Fruit fly (Drosophila melanogaster) whole organism, embryonic: Measurements from ENCODE around the gene CheA29a.

Experiments used
- Atf-2 ChIP-seq: fragments of 200-800 bp; sonication (Bioruptor generic); optimal IDR thresholded peaks from 2 replicates; lab custom pipeline; 2016; ENCODE audit warnings: missing biosample characterization, missing genetic modification characterization
- B-H1 ChIP-seq: fragments of 200-800 bp; sonication (Bioruptor generic); IDR thresholded peaks from 3 replicates; pipeline ENCODE4 v1.3.6; 2022; ENCODE audit warnings: missing biosample characterization, missing genetic modification characterization
- CG10366 ChIP-seq: fragments of 200-800 bp; sonication (Bioruptor generic); IDR thresholded peaks from 2 replicates; pipeline ENCODE4 v1.3.6; 2022; ENCODE audit warnings: missing biosample characterization, missing genetic modification characterization
- CG11695 ChIP-seq: fragments of 200-800 bp; sonication (Bioruptor generic); IDR thresholded peaks from 3 replicates; pipeline ENCODE4 v1.3.6; 2022; ENCODE audit warnings: missing biosample characterization, missing genetic modification characterization
- CG12299 ChIP-seq: fragments of 200-800 bp; sonication (Bioruptor generic); optimal IDR thresholded peaks from 2 replicates; lab custom pipeline; 2018; ENCODE audit warnings: missing biosample characterization, mild to moderate bottlenecking, missing genetic modification characterization
- CG14710 ChIP-seq: fragments of 200-800 bp; sonication (Bioruptor generic); optimal IDR thresholded peaks from 3 replicates; lab custom pipeline; 2019; ENCODE audit warnings: missing biosample characterization, mild to moderate bottlenecking, missing genetic modification characterization, moderate library complexity
- CG15073 ChIP-seq: fragments of 200-800 bp; sonication (Bioruptor generic); optimal IDR thresholded peaks from 2 replicates; lab custom pipeline; 2016; ENCODE audit warnings: missing biosample characterization, missing genetic modification characterization
- CG1603 ChIP-seq: fragments of 200-800 bp; sonication (Bioruptor generic); optimal IDR thresholded peaks from 2 replicates; lab custom pipeline; 2019; ENCODE audit warnings: missing biosample characterization, mild to moderate bottlenecking, missing genetic modification characterization, moderate library complexity
- CG17186 ChIP-seq: fragments of 200-800 bp; sonication (Bioruptor generic); optimal IDR thresholded peaks from 3 replicates; lab custom pipeline; 2017; ENCODE audit warnings: missing biosample characterization, missing genetic modification reagents, missing genetic modification characterization
- CG17568 ChIP-seq: fragments of 200-800 bp; sonication (Bioruptor generic); optimal IDR thresholded peaks from 2 replicates; lab custom pipeline; 2018; ENCODE audit warnings: missing biosample characterization, mild to moderate bottlenecking, missing genetic modification characterization, moderate library complexity
- CG2116 ChIP-seq: fragments of 200-800 bp; sonication (Bioruptor generic); optimal IDR thresholded peaks from 3 replicates; lab custom pipeline; 2018; ENCODE audit warnings: missing biosample characterization, mild to moderate bottlenecking, missing genetic modification characterization
- CG2129 ChIP-seq: fragments of 200-800 bp; sonication (Bioruptor generic); IDR thresholded peaks from 2 replicates; pipeline ENCODE4 v1.3.6; 2022; ENCODE audit warnings: missing biosample characterization, missing genetic modification characterization; ENCODE audit not compliant: partially characterized antibody
- CG2678 ChIP-seq: fragments of 200-800 bp; sonication (Bioruptor generic); optimal IDR thresholded peaks from 3 replicates; lab custom pipeline; 2019; ENCODE audit warnings: missing biosample characterization, mild to moderate bottlenecking, missing genetic modification characterization, moderate library complexity
- CG31224 ChIP-seq: fragments of 200-800 bp; sonication (Bioruptor generic); IDR thresholded peaks from 2 replicates; pipeline ENCODE4 v1.3.6; 2022; ENCODE audit warnings: missing biosample characterization, missing genetic modification characterization
- CG34422 ChIP-seq: fragments of 200-800 bp; sonication (Bioruptor generic); IDR thresholded peaks from 3 replicates; pipeline ENCODE4 v1.3.6; 2022; ENCODE audit warnings: missing biosample characterization, missing genetic modification characterization
- CG3838 ChIP-seq: fragments of 200-800 bp; sonication (Bioruptor generic); optimal IDR thresholded peaks from 3 replicates; lab custom pipeline; 2016; ENCODE audit warnings: missing biosample characterization, missing genetic modification characterization
- CG4424 ChIP-seq: fragments of 200-800 bp; sonication (Bioruptor generic); optimal IDR thresholded peaks from 3 replicates; lab custom pipeline; 2016; ENCODE audit warnings: missing biosample characterization, missing genetic modification characterization
- CG5953 ChIP-seq: fragments of 200-800 bp; sonication (Bioruptor generic); IDR thresholded peaks from 2 replicates; pipeline ENCODE4 v1.3.6; 2022; ENCODE audit warnings: missing biosample characterization, missing genetic modification characterization
- CG6689 ChIP-seq: fragments of 200-800 bp; sonication (Bioruptor generic); IDR thresholded peaks from 2 replicates; pipeline ENCODE4 v1.3.6; 2022; ENCODE audit warnings: missing biosample characterization, missing genetic modification characterization
- CG6765 ChIP-seq: fragments of 200-800 bp; sonication (Bioruptor generic); optimal IDR thresholded peaks from 3 replicates; lab custom pipeline; 2017; ENCODE audit warnings: missing biosample characterization, mild to moderate bottlenecking, missing genetic modification characterization
- CG8944 ChIP-seq: fragments of 200-800 bp; sonication (Bioruptor generic); optimal IDR thresholded peaks from 3 replicates; lab custom pipeline; 2016; ENCODE audit warnings: missing biosample characterization, missing genetic modification characterization
- Camta ChIP-seq: fragments of 200-800 bp; sonication (Bioruptor generic); optimal IDR thresholded peaks from 2 replicates; lab custom pipeline; 2016; ENCODE audit warnings: missing biosample characterization, missing genetic modification characterization
- D19A ChIP-seq: fragments of 200-800 bp; optimal IDR thresholded peaks from 3 replicates; lab custom pipeline; 2019; ENCODE audit warnings: missing biosample characterization, mild to moderate bottlenecking, missing genetic modification characterization, moderate library complexity
- Dll ChIP-seq: fragments of 200-800 bp; sonication (Bioruptor generic); IDR thresholded peaks from 4 replicates; pipeline ENCODE4 v1.3.6; 2022; ENCODE audit warnings: missing biosample characterization, missing genetic modification characterization; ENCODE audit not compliant: partially characterized antibody
- Drgx ChIP-seq: fragments of 200-800 bp; sonication (Bioruptor generic); IDR thresholded peaks from 2 replicates; pipeline ENCODE4 v1.3.6; 2022; ENCODE audit warnings: missing biosample characterization, missing genetic modification characterization
- HLH4C ChIP-seq: fragments of 200-800 bp; sonication (Bioruptor generic); IDR thresholded peaks from 3 replicates; pipeline ENCODE4 v1.3.6; 2022; ENCODE audit warnings: missing biosample characterization, missing genetic modification characterization; ENCODE audit not compliant: partially characterized antibody
- Myb ChIP-seq: fragments of 200-800 bp; sonication (Bioruptor generic); optimal IDR thresholded peaks from 2 replicates; lab custom pipeline; 2016; ENCODE audit warnings: missing biosample characterization, missing genetic modification characterization
- NfI ChIP-seq: fragments of 200-800 bp; sonication (Bioruptor generic); optimal IDR thresholded peaks from 3 replicates; lab custom pipeline; 2018; ENCODE audit warnings: missing biosample characterization, mild to moderate bottlenecking, missing genetic modification characterization, moderate library complexity
- PHDP ChIP-seq: fragments of 200-800 bp; sonication (Bioruptor generic); optimal IDR thresholded peaks from 3 replicates; lab custom pipeline; 2018; ENCODE audit warnings: missing biosample characterization, mild to moderate bottlenecking, missing genetic modification characterization, moderate library complexity
- Sin3A ChIP-seq: fragments of >200 bp; optimal IDR thresholded peaks from 2 replicates; lab custom pipeline; 2018
- Sry-δ ChIP-seq: fragments of 200-800 bp; sonication (Bioruptor generic); optimal IDR thresholded peaks from 2 replicates; lab custom pipeline; 2016; ENCODE audit warnings: missing biosample characterization, missing genetic modification characterization
- Trl ChIP-seq, 3 experiments: fragments of >200 bp in 2 of 3; fragments of 200-800 bp in 1 of 3; sonication (Bioruptor generic) in 1 of 3; optimal IDR thresholded peaks; 2 replicates in 1 of 3; 3 replicates in 2 of 3; lab custom pipeline; 2016 to 2017; ENCODE audit warnings: missing biosample characterization in 1 of 3, missing genetic modification characterization in 1 of 3
- ap ChIP-seq: fragments of 200-800 bp; sonication (Bioruptor generic); IDR thresholded peaks from 2 replicates; pipeline ENCODE4 v1.3.6; 2022; ENCODE audit warnings: missing biosample characterization, missing genetic modification characterization
- ash1 ChIP-seq: fragments of 200-800 bp; sonication (Bioruptor generic); optimal IDR thresholded peaks from 2 replicates; lab custom pipeline; 2018; ENCODE audit warnings: missing biosample characterization, mild to moderate bottlenecking, missing genetic modification characterization
- ci ChIP-seq: fragments of 200-800 bp; sonication (Bioruptor generic); IDR thresholded peaks from 3 replicates; pipeline ENCODE4 v1.3.6; 2022; ENCODE audit warnings: missing biosample characterization, missing genetic modification characterization
- crol ChIP-seq: fragments of 200-800 bp; sonication (Bioruptor generic); IDR thresholded peaks from 2 replicates; pipeline ENCODE4 v1.3.6; 2022; ENCODE audit warnings: missing biosample characterization, missing genetic modification characterization
- dpn ChIP-seq, 2 experiments: fragments of 200-800 bp; sonication (Bioruptor generic); optimal IDR thresholded peaks; 3 replicates each; lab custom pipeline; 2016; ENCODE audit warnings: missing biosample characterization in 2 of 2, missing genetic modification characterization in 2 of 2
- gce ChIP-seq: fragments of 200-800 bp; sonication (Bioruptor generic); IDR thresholded peaks from 3 replicates; pipeline ENCODE4 v1.3.6; 2022; ENCODE audit warnings: missing biosample characterization, missing genetic modification characterization
- gem ChIP-seq: fragments of 200-800 bp; sonication (Bioruptor generic); optimal IDR thresholded peaks from 2 replicates; lab custom pipeline; 2019; ENCODE audit warnings: missing biosample characterization, mild to moderate bottlenecking, missing genetic modification characterization, moderate library complexity
- gfzf ChIP-seq: fragments of 200-800 bp; sonication (Bioruptor generic); optimal IDR thresholded peaks from 2 replicates; lab custom pipeline; 2016; ENCODE audit warnings: missing biosample characterization, mild to moderate bottlenecking, missing genetic modification characterization, moderate library complexity
- gro ChIP-seq: fragments of 200-800 bp; sonication (Bioruptor generic); optimal IDR thresholded peaks from 2 replicates; lab custom pipeline; 2016; ENCODE audit warnings: missing biosample characterization, missing genetic modification characterization
- gsb ChIP-seq: fragments of 200-800 bp; sonication (Bioruptor generic); IDR thresholded peaks from 2 replicates; pipeline ENCODE4 v1.3.6; 2022; ENCODE audit warnings: missing biosample characterization, missing genetic modification characterization
- mirr ChIP-seq: fragments of 200-800 bp; sonication (Bioruptor generic); optimal IDR thresholded peaks from 3 replicates; lab custom pipeline; 2018; ENCODE audit warnings: missing biosample characterization, mild to moderate bottlenecking, missing genetic modification characterization
- tio ChIP-seq: fragments of 200-800 bp; sonication (Bioruptor generic); optimal IDR thresholded peaks from 2 replicates; lab custom pipeline; 2017; ENCODE audit warnings: missing biosample characterization, missing genetic modification characterization, inconsistent platforms
- tna ChIP-seq: fragments of 200-800 bp; sonication (Bioruptor generic); IDR thresholded peaks from 2 replicates; pipeline ENCODE4 v1.3.6; 2022; ENCODE audit warnings: missing biosample characterization, missing genetic modification characterization; ENCODE audit not compliant: partially characterized antibody
- vfl ChIP-seq: fragments of 200-800 bp; sonication (Bioruptor generic); optimal IDR thresholded peaks from 2 replicates; lab custom pipeline; 2016; ENCODE audit warnings: missing biosample characterization, missing genetic modification characterization
- vvl ChIP-seq: fragments of 200-800 bp; sonication (Bioruptor generic); IDR thresholded peaks from 2 replicates; pipeline ENCODE4 v1.3.6; 2022; ENCODE audit warnings: missing biosample characterization, missing genetic modification characterization
- zen2 ChIP-seq: fragments of 200-800 bp; sonication (Bioruptor generic); IDR thresholded peaks from 3 replicates; pipeline ENCODE4 v1.3.6; 2022; ENCODE audit warnings: missing biosample characterization, missing genetic modification characterization; ENCODE audit not compliant: partially characterized antibody

Gene CheA29a

DNA sequence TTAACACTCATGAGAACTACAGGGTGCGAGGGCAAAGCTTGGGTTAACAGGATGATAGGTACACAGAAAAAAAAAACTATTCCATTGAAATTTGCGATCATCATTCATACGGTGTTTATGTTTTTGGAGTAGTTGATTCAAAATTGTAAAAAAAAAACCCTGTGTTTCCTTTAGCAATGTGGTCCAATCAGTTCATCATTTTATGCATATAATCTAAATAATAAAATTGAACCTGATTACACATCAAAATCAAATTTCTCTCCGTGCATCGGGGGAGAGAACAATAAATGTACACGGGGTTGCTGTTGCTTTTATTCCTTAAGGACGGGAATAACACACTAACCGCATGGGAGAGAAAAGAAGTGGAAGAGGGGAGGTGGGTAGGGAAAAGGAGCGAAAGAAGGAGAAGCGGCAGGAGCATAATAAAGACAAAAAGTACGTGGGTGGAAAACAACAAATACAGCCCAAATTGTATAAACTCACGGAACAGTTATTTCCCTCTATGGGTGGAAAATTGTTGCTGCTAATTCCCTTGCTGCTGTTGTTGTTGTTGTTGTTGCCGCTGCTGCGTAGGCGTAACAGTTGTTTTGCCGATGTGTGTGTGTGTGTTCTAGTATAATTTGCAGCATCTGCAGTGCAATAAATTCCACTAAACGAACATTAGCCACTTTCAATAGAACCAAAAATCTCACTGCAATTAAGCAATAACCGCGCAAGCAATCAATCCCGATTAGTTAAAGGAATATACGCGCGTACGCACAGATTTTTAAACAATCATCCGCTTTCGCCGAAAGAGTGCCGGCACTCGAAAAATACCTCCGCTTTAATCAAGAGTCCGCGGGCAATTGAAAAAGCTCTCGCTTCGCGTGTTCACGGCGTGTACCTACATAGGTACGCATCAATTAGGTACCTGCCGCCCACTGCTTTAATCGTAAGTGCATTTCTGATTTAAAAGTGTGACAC is 13.7 kb upstream of the CheA29a start, which contains the start of gene Agpat2 (continued):
- TF ChIP-seq gfzf (GFP tag; lab: Kevin White, UChicago) (no peak), gro (GFP tag; lab: Kevin White, UChicago) (peak; percentile 69), tna (GFP tag; lab: Robert Waterston, UW) (no peak), ci (GFP tag; lab: Robert Waterston, UW) (peak; percentile 87), CG11695 (peak; percentile 78; the same call in 2 of the 3 replicates), tio (peak; percentile 83), CG4424 (GFP tag; lab: Kevin White, UChicago) (peak; percentile 86), CG14710 (tag; lab: Kevin White, UChicago) (peak; percentile 85), HLH4C (GFP tag; lab: Robert Waterston, UW) (no peak), zen2 (GFP tag; lab: Robert Waterston, UW) (no peak), CG10366 (GFP tag; lab: Robert Waterston, UW) (peak; percentile 76), CG3838 (GFP tag; lab: Kevin White, UChicago) (peak; percentile 55), Trl (optimal IDR thresholded peaks at IDR 0.05; lab: Kevin White, UChicago) (no peak), Trl (GFP tag; optimal IDR thresholded peaks at IDR 0.05; lab: Kevin White, UChicago) (peak; percentile 78), crol (GFP tag; lab: Robert Waterston, UW) (peak; percentile 77), CG6765 (GFP tag; lab: Kevin White, UChicago) (peak; percentile 28), mirr (GFP tag; lab: Kevin White, UChicago) (peak; percentile 10), B-H1 (peak; percentile 59), CG17186 (GFP tag; lab: Kevin White, UChicago) (peak; percentile 30), CG2116 (GFP tag; lab: Kevin White, UChicago) (peak; percentile 29), CG17568 (peak; percentile 77), D19A (peak; percentile 72), CG5953 (GFP tag; lab: Robert Waterston, UW) (0 out of 2 replicates have a peak, but pooled peaks have one; percentile 53), CG1603 (tag; lab: Kevin White, UChicago) (peak; percentile 76), Sin3A (lab: Kevin White, UChicago) (no peak), CG34422 (GFP tag; lab: Robert Waterston, UW) (peak; percentile 66; the same call in 2 of the 3 replicates), CG12299 (peak; percentile 81), Sry-δ (GFP tag; lab: Kevin White, UChicago) (peak; percentile 32), PHDP (tag; lab: Kevin White, UChicago) (peak; percentile 88), vfl (GFP tag; lab: Kevin White, UChicago) (peak; percentile 67), CG8944 (peak; percentile 78), Drgx (no peak), Atf-2 (peak; percentile 81), CG2129 (GFP tag; lab: Robert Waterston, UW) (no peak), NfI (GFP tag; lab: Kevin White, UChicago) (peak; percentile 79), gce (GFP tag; lab: Robert Waterston, UW) (peak; percentile 74; the same call in 2 of the 3 replicates), Dll (GFP tag; lab: Robert Waterston, UW) (no peak), CG6689 (GFP tag; lab: Robert Waterston, UW) (peak; percentile 77), CG2678 (tag; lab: Kevin White, UChicago) (peak; percentile 92), ap (GFP tag; lab: Robert Waterston, UW) (peak; percentile 69), gsb (GFP tag; lab: Robert Waterston, UW) (no peak; the same call in 1 of the 2 replicates), dpn (GFP tag; optimal IDR thresholded peaks at IDR 0.05; lab: Kevin White, UChicago) (peak; percentile 76 to 85), CG31224 (GFP tag; lab: Robert Waterston, UW) (peak; percentile 56; the same call in 1 of the 2 replicates), vvl (peak; percentile 88), Camta (GFP tag; lab: Kevin White, UChicago) (peak; percentile 79), gem (tag; lab: Kevin White, UChicago) (peak; percentile 92), CG15073 (peak; percentile 21), ash1 (GFP tag; lab: Kevin White, UChicago) (no peak), Myb (GFP tag; lab: Kevin White, UChicago) (peak; percentile 53)
